Worm (Caenorhabditis elegans): Measurements from ENCODE around the gene C05D9.7.

- TF ChIP-seq unc-62 (GFP tag; optimal IDR thresholded peaks at IDR 0.05), result no peak
- TF ChIP-seq ama-1 (optimal IDR thresholded peaks at IDR 0.05), result no peak
- no peak for TF ChIP-seq snpc-4 (tag; optimal IDR thresholded peaks at IDR 0.05)
- TF ChIP-seq mdl-1 (tag; optimal IDR thresholded peaks at IDR 0.05), result no peak
These were observed 34.2 kb downstream of the C05D9.7 start for ce11 chrX:1085000-1085399.

Measured in whole organism, L2 larva.